Worm (Caenorhabditis elegans): ENCODE data around the gene Y67A10A.7.
"Not testable (repeated sequence)": the region's sequence is repeated elsewhere in the genome, so short reads cannot be mapped to it uniquely, and the experiment has no call there.

Y67A10A.7 gene

ce11 chrIV:14373814-14374213 lies at the start of gene Y67A10A.7:
Gene Y67A10A.7 (plus strand): TSS chrIV:14374114.
- not testable (repeated sequence) for TF ChIP-seq hlh-13 (GFP tag; optimal IDR thresholded peaks at IDR 0.05); nhr-232 (tag; optimal IDR thresholded peaks at IDR 0.05); mec-3 (tag; optimal IDR thresholded peaks at IDR 0.05; ENCODE audit: borderline replicate concordance)

- TF ChIP-seq ceh-2 (tag; optimal IDR thresholded peaks at IDR 0.05) (no peak), eyg-1 (tag; optimal IDR thresholded peaks at IDR 0.05) (no peak), K09A11.1 (tag; optimal IDR thresholded peaks at IDR 0.05; ENCODE audit: insufficient read depth) (no peak), hlh-30 (tag; optimal IDR thresholded peaks at IDR 0.05; ENCODE audit: insufficient read depth) (no peak), fkh-10 (GFP tag; optimal IDR thresholded peaks at IDR 0.05) (no peak)
Observed at ce11 chrIV:14326283-14326682, 47.6 kb upstream of the Y67A10A.7 start, which contains the start of gene fbxa-83. Gene fbxa-83 (minus strand): TSS chrIV:14326383.

- no peak for TF ChIP-seq F13H6.1 (tag; optimal IDR thresholded peaks at IDR 0.05)
- TF ChIP-seq eyg-1 (tag; optimal IDR thresholded peaks at IDR 0.05), result no peak
- TF ChIP-seq sox-2 (GFP tag; IDR thresholded peaks at IDR 0.05), result no peak
- TF ChIP-seq nhr-11 (tag; optimal IDR thresholded peaks at IDR 0.05), result no peak
- no peak for TF ChIP-seq pag-3 (tag; optimal IDR thresholded peaks at IDR 0.05; ENCODE audit: borderline replicate concordance)
- TF ChIP-seq pat-9 (tag; optimal IDR thresholded peaks at IDR 0.05), result no peak
- TF ChIP-seq sdc-2 (tag; optimal IDR thresholded peaks at IDR 0.05), result no peak
- TF ChIP-seq lim-6 (tag; optimal IDR thresholded peaks at IDR 0.05), result no peak
- no peak for TF ChIP-seq lin-11 (tag; optimal IDR thresholded peaks at IDR 0.05)
- no peak for TF ChIP-seq zip-5 (tag; optimal IDR thresholded peaks at IDR 0.05)
- no peak for TF ChIP-seq pax-1 (tag; optimal IDR thresholded peaks at IDR 0.05)
- no peak for TF ChIP-seq hlh-6 (tag; optimal IDR thresholded peaks at IDR 0.05)
- TF ChIP-seq mec-3 (tag; optimal IDR thresholded peaks at IDR 0.05; ENCODE audit: borderline replicate concordance), result no peak
- TF ChIP-seq ceh-48 (tag; optimal IDR thresholded peaks at IDR 0.05), result no peak
- no peak for TF ChIP-seq madf-2 (tag; optimal IDR thresholded peaks at IDR 0.05)
- no peak for TF ChIP-seq unc-42 (tag; optimal IDR thresholded peaks at IDR 0.05)
- TF ChIP-seq ztf-16 (tag; optimal IDR thresholded peaks at IDR 0.05), result no peak
- peak; percentile 53 for TF ChIP-seq tbx-2 (tag; optimal IDR thresholded peaks at IDR 0.05)
- no peak for TF ChIP-seq pha-2 (tag; optimal IDR thresholded peaks at IDR 0.05)
- no peak for TF ChIP-seq ceh-19 (GFP tag; optimal IDR thresholded peaks at IDR 0.05)
- peak; percentile 17 for TF ChIP-seq nfya-1 (tag; optimal IDR thresholded peaks at IDR 0.05)
- TF ChIP-seq hlh-8 (tag; optimal IDR thresholded peaks at IDR 0.05), result peak; percentile 20
- no peak for TF ChIP-seq C08G9.2 (tag; optimal IDR thresholded peaks at IDR 0.05)
- TF ChIP-seq ceh-30 (tag; optimal IDR thresholded peaks at IDR 0.05), result no peak
- peak; percentile 43 for TF ChIP-seq ref-2 (tag; optimal IDR thresholded peaks at IDR 0.05)
- peak; percentile 32 for TF ChIP-seq dve-1 (tag; optimal IDR thresholded peaks at IDR 0.05)
- TF ChIP-seq hlh-13 (GFP tag; optimal IDR thresholded peaks at IDR 0.05), result no peak
- TF ChIP-seq rnt-1 (tag; optimal IDR thresholded peaks at IDR 0.05), result peak; percentile 7
- no peak for TF ChIP-seq C38D4.7 (GFP tag; optimal IDR thresholded peaks at IDR 0.05)
- TF ChIP-seq ceh-31 (tag; optimal IDR thresholded peaks at IDR 0.05), result no peak
- no peak for TF ChIP-seq fkh-6 (tag; optimal IDR thresholded peaks at IDR 0.05)
- TF ChIP-seq elt-4 (tag; optimal IDR thresholded peaks at IDR 0.05), result no peak
- no peak for TF ChIP-seq pros-1 (tag; optimal IDR thresholded peaks at IDR 0.05)
- no peak for TF ChIP-seq K02D7.2 (tag; optimal IDR thresholded peaks at IDR 0.05)
- TF ChIP-seq gmeb-2 (tag; optimal IDR thresholded peaks at IDR 0.05), result no peak
- TF ChIP-seq fkh-10 (GFP tag; optimal IDR thresholded peaks at IDR 0.05), result no peak
- peak; percentile 19 for TF ChIP-seq ceh-18 (tag; optimal IDR thresholded peaks at IDR 0.05)
- no peak for TF ChIP-seq pqm-1 (tag; optimal IDR thresholded peaks at IDR 0.05)
- TF ChIP-seq K09A11.1 (tag; optimal IDR thresholded peaks at IDR 0.05; ENCODE audit: insufficient read depth), result no peak
- no peak for TF ChIP-seq fax-1 (tag; optimal IDR thresholded peaks at IDR 0.05)
- no peak for TF ChIP-seq ceh-45 (GFP tag; IDR thresholded peaks at IDR 0.05)
- TF ChIP-seq pha-4 (tag; optimal IDR thresholded peaks at IDR 0.05), result no peak
- no peak for TF ChIP-seq ceh-14 (tag; optimal IDR thresholded peaks at IDR 0.05)
- TF ChIP-seq ttx-3 (tag; optimal IDR thresholded peaks at IDR 0.05), result no peak
- TF ChIP-seq dmd-4 (tag; optimal IDR thresholded peaks at IDR 0.05; ENCODE audit: borderline replicate concordance), result no peak
Observed at ce11 chrIV:14326694-14327298, 47.1 kb upstream of the Y67A10A.7 start.

All from whole organism, late embryonic.